Worm (Caenorhabditis elegans) whole organism, L4 larva: ENCODE measurements around the gene F17A2.16.

ENCODE experiments used
- T20F7.1 ChIP-seq: fragments of 200-800 bp; sonication (Bioruptor generic); optimal IDR thresholded peaks from 2 replicates; lab custom pipeline; 2018; ENCODE audit warnings: mild to moderate bottlenecking, missing genetic modification characterization, missing compliant biosample characterization
- T26A8.4 ChIP-seq: fragments of 200-800 bp; sonication (Bioruptor generic); IDR thresholded peaks from 2 replicates; pipeline ENCODE4 v1.3.6; 2022; ENCODE audit warnings: missing genetic modification characterization, missing compliant biosample characterization
- aly-2 ChIP-seq: sonication (generic microtip); optimal IDR thresholded peaks from 2 replicates; lab custom pipeline; 2018; ENCODE audit warnings: missing biosample characterization, missing genetic modification characterization
- daf-12 ChIP-seq: fragments of 150-350 bp; optimal IDR thresholded peaks from 2 replicates; lab custom pipeline; 2014; ENCODE audit warnings: missing biosample characterization, missing genetic modification reagents, missing genetic modification characterization
- lim-7 ChIP-seq: fragments of 200-800 bp; sonication (Bioruptor generic); IDR thresholded peaks from 2 replicates; pipeline ENCODE4 v1.3.6; 2022; ENCODE audit warnings: missing genetic modification characterization, missing compliant biosample characterization
- lin-13 ChIP-seq: fragments of 150-350 bp; optimal IDR thresholded peaks from 2 replicates; lab custom pipeline; 2014; ENCODE audit warnings: missing biosample characterization, missing genetic modification reagents, missing genetic modification characterization
- lin-29 ChIP-seq: fragments of 200-800 bp; sonication (Bioruptor generic); IDR thresholded peaks from 2 replicates; pipeline ENCODE4 v1.3.6; 2022; ENCODE audit warnings: missing genetic modification reagents, missing genetic modification characterization, missing compliant biosample characterization
- lin-39 ChIP-seq: fragments of 150-350 bp; optimal IDR thresholded peaks from 2 replicates; lab custom pipeline; 2014; ENCODE audit warnings: missing biosample characterization, missing genetic modification reagents, missing genetic modification characterization
- mdl-1 ChIP-seq, 2 experiments: fragments of 150-350 bp in 1 of 2; sonication (generic microtip) in 1 of 2; optimal IDR thresholded peaks; 2 replicates each; lab custom pipeline; 2014 to 2017; ENCODE audit warnings: missing biosample characterization in 2 of 2, missing genetic modification characterization in 2 of 2
- nhr-237 ChIP-seq: sonication (generic microtip); optimal IDR thresholded peaks from 2 replicates; lab custom pipeline; 2017; ENCODE audit warnings: missing biosample characterization, missing genetic modification characterization
- nhr-48 ChIP-seq: sonication (generic microtip); optimal IDR thresholded peaks from 2 replicates; lab custom pipeline; 2016; ENCODE audit warnings: mild to moderate bottlenecking, missing genetic modification characterization, missing compliant biosample characterization
- pha-4 ChIP-seq, 2 experiments: fragments of 150-350 bp in 1 of 2; fragments of 200-800 bp in 1 of 2; sonication (Bioruptor generic) in 1 of 2; IDR thresholded peaks in 1 of 2; optimal IDR thresholded peaks in 1 of 2; 2 replicates each; pipeline versions ENCODE4 v1.3.6 to Lab custom; 2014 to 2022; ENCODE audit warnings: missing genetic modification characterization in 2 of 2, missing genetic modification reagents in 2 of 2, missing biosample characterization in 1 of 2, missing compliant biosample characterization in 1 of 2
- skn-1 ChIP-seq: fragments of 150-350 bp; optimal IDR thresholded peaks from 2 replicates; lab custom pipeline; 2014; ENCODE audit warnings: missing biosample characterization, missing genetic modification characterization

- TF ChIP-seq skn-1 (no peak), T26A8.4 (GFP tag; lab: Robert Waterston, UW) (no peak), daf-12 (tag; lab: Kevin White, UChicago) (no peak), nhr-237 (tag; lab: Kevin White, UChicago) (no peak), T20F7.1 (GFP tag; lab: Kevin White, UChicago) (no peak), lim-7 (GFP tag; lab: Robert Waterston, UW) (no peak), lin-39 (no peak), aly-2 (tag; lab: Kevin White, UChicago) (no peak), nhr-48 (tag; lab: Kevin White, UChicago) (no peak), lin-13 (no peak), mdl-1 (tag; optimal IDR thresholded peaks at IDR 0.05; lab: Kevin White, UChicago) (no peak), pha-4 (GFP tag; IDR thresholded peaks at IDR 0.05; lab: Robert Waterston, UW) (no peak), pha-4 (tag; optimal IDR thresholded peaks at IDR 0.05; lab: Kevin White, UChicago) (no peak), lin-29 (GFP tag; lab: Robert Waterston, UW) (no peak)
Observed at ce11 chrX:12282911-12283310, 25.3 kb upstream of the F17A2.16 start, which contains the start of gene C04B4.2.
